Fruit fly (Drosophila melanogaster) whole organism, embryonic: ENCODE measurements around the gene CG42764.

Source experiments
- Adf1 ChIP-seq: fragments of 200-800 bp; sonication (Bioruptor generic); IDR thresholded peaks from 2 replicates; pipeline ENCODE4 v1.3.6; 2022; ENCODE audit warnings: missing biosample characterization, missing genetic modification characterization
- Awh ChIP-seq: fragments of 200-800 bp; sonication (Bioruptor generic); IDR thresholded peaks from 2 replicates; pipeline ENCODE4, ENCODE4 v1.3.6; 2022; ENCODE audit warnings: missing biosample characterization, missing genetic modification characterization
- CG10321 ChIP-seq: fragments of 200-800 bp; sonication (Bioruptor generic); IDR thresholded peaks from 2 replicates; pipeline ENCODE4 v1.3.6; 2022; ENCODE audit warnings: missing biosample characterization, missing genetic modification characterization
- CG10431 ChIP-seq: fragments of 200-800 bp; sonication (Bioruptor generic); optimal IDR thresholded peaks from 3 replicates; lab custom pipeline; 2018; ENCODE audit warnings: missing biosample characterization, mild to moderate bottlenecking, missing genetic modification characterization
- CG11695 ChIP-seq: fragments of 200-800 bp; sonication (Bioruptor generic); IDR thresholded peaks from 3 replicates; pipeline ENCODE4 v1.3.6; 2022; ENCODE audit warnings: missing biosample characterization, missing genetic modification characterization
- CG12071 ChIP-seq: fragments of 200-800 bp; sonication (Bioruptor generic); optimal IDR thresholded peaks from 3 replicates; lab custom pipeline; 2018; ENCODE audit warnings: missing biosample characterization, mild to moderate bottlenecking, missing genetic modification characterization
- CG13287 ChIP-seq: fragments of 200-800 bp; sonication (Bioruptor generic); IDR thresholded peaks from 2 replicates; pipeline ENCODE4 v1.3.6; 2022; ENCODE audit warnings: missing biosample characterization, missing genetic modification characterization; ENCODE audit not compliant: partially characterized antibody
- CG13424 ChIP-seq: fragments of 200-800 bp; sonication (Bioruptor generic); optimal IDR thresholded peaks from 2 replicates; lab custom pipeline; 2019; ENCODE audit warnings: missing biosample characterization, mild to moderate bottlenecking, missing genetic modification characterization, moderate library complexity
- CG13624 ChIP-seq: fragments of 200-800 bp; sonication (Bioruptor generic); optimal IDR thresholded peaks from 2 replicates; lab custom pipeline; 2016; ENCODE audit warnings: missing biosample characterization, missing genetic modification characterization
- CG15479 ChIP-seq: fragments of 200-800 bp; sonication (Bioruptor generic); optimal IDR thresholded peaks from 3 replicates; lab custom pipeline; 2019; ENCODE audit warnings: missing biosample characterization, mild to moderate bottlenecking, missing genetic modification characterization, moderate library complexity
- CG17612 ChIP-seq: fragments of 200-800 bp; sonication (Bioruptor generic); IDR thresholded peaks from 2 replicates; pipeline ENCODE4 v1.3.6; 2022; ENCODE audit warnings: missing biosample characterization, missing genetic modification characterization
- CG18764 ChIP-seq: fragments of 200-800 bp; sonication (Bioruptor generic); optimal IDR thresholded peaks from 3 replicates; lab custom pipeline; 2016; ENCODE audit warnings: missing biosample characterization, missing genetic modification characterization
- CG30020 ChIP-seq: fragments of 200-800 bp; optimal IDR thresholded peaks from 2 replicates; lab custom pipeline; 2019; ENCODE audit warnings: missing biosample characterization, mild to moderate bottlenecking, missing genetic modification characterization, moderate library complexity
- CG31441 ChIP-seq: fragments of 200-800 bp; sonication (Bioruptor generic); IDR thresholded peaks from 2 replicates; pipeline ENCODE4 v1.3.6; 2022; ENCODE audit warnings: missing biosample characterization, missing genetic modification characterization
- CG32532 ChIP-seq: fragments of 200-800 bp; sonication (Bioruptor generic); IDR thresholded peaks from 2 replicates; pipeline ENCODE4 v1.3.6; 2022; ENCODE audit warnings: missing biosample characterization, missing genetic modification characterization
- CG3995 ChIP-seq: fragments of 200-800 bp; sonication (Bioruptor generic); optimal IDR thresholded peaks from 3 replicates; lab custom pipeline; 2016; ENCODE audit warnings: missing biosample characterization, missing genetic modification characterization
- CG4282 ChIP-seq: fragments of 200-800 bp; sonication (Bioruptor generic); optimal IDR thresholded peaks from 2 replicates; lab custom pipeline; 2016; ENCODE audit warnings: missing biosample characterization, missing genetic modification characterization
- CG4854 ChIP-seq: fragments of 200-800 bp; sonication (Bioruptor generic); optimal IDR thresholded peaks from 2 replicates; lab custom pipeline; 2016; ENCODE audit warnings: missing biosample characterization, missing genetic modification characterization, inconsistent platforms
- CG6654 ChIP-seq: fragments of 200-800 bp; sonication (Bioruptor generic); optimal IDR thresholded peaks from 2 replicates; lab custom pipeline; 2017; ENCODE audit warnings: missing biosample characterization, mild to moderate bottlenecking, missing genetic modification characterization
- CG8924 ChIP-seq: fragments of 200-800 bp; optimal IDR thresholded peaks from 3 replicates; lab custom pipeline; 2019; ENCODE audit warnings: missing biosample characterization, mild to moderate bottlenecking, missing genetic modification characterization, moderate library complexity
- CG9609 ChIP-seq: fragments of 200-800 bp; sonication (Bioruptor generic); optimal IDR thresholded peaks from 3 replicates; lab custom pipeline; 2016; ENCODE audit warnings: missing biosample characterization, missing genetic modification characterization
- CTCF ChIP-seq: fragments of 200-800 bp; sonication (Bioruptor generic); optimal IDR thresholded peaks from 2 replicates; lab custom pipeline; 2017; ENCODE audit warnings: missing biosample characterization, mild to moderate bottlenecking, missing genetic modification characterization, moderate library complexity
- Chrac-16 ChIP-seq: fragments of 200-800 bp; sonication (Bioruptor generic); optimal IDR thresholded peaks from 3 replicates; lab custom pipeline; 2016; ENCODE audit warnings: missing biosample characterization, missing genetic modification characterization
- CkIIα-i1 ChIP-seq: fragments of 200-800 bp; sonication (Bioruptor generic); IDR thresholded peaks from 2 replicates; pipeline ENCODE4 v1.3.6; 2022; ENCODE audit warnings: missing biosample characterization, missing genetic modification characterization
- HmgZ ChIP-seq: fragments of 200-800 bp; sonication (Bioruptor generic); optimal IDR thresholded peaks from 2 replicates; lab custom pipeline; 2018; ENCODE audit warnings: missing biosample characterization, mild to moderate bottlenecking, missing genetic modification characterization
- Hr51 ChIP-seq, 2 experiments: fragments of 200-800 bp; sonication (Bioruptor generic); optimal IDR thresholded peaks; 2 replicates in 1 of 2; 3 replicates in 1 of 2; lab custom pipeline; 2016 to 2018; ENCODE audit warnings: missing biosample characterization in 2 of 2, missing genetic modification characterization in 2 of 2, mild to moderate bottlenecking in 1 of 2, moderate library complexity in 1 of 2
- Lhr ChIP-seq: fragments of 200-800 bp; sonication (Bioruptor generic); optimal IDR thresholded peaks from 3 replicates; lab custom pipeline; 2017; ENCODE audit warnings: mild to moderate bottlenecking, missing biosample characterization, missing genetic modification reagents, missing genetic modification characterization
- NK7.1 ChIP-seq: fragments of 200-800 bp; sonication (Bioruptor generic); optimal IDR thresholded peaks from 3 replicates; lab custom pipeline; 2016; ENCODE audit warnings: missing biosample characterization, missing genetic modification characterization
- Nf-YA ChIP-seq: fragments of 200-800 bp; sonication (Bioruptor generic); IDR thresholded peaks from 2 replicates; pipeline ENCODE4 v1.3.6; 2022; ENCODE audit warnings: missing biosample characterization, missing genetic modification characterization
- Oaz ChIP-seq: fragments of 200-800 bp; sonication (Bioruptor generic); IDR thresholded peaks from 2 replicates; pipeline ENCODE4 v1.3.6; 2022; ENCODE audit warnings: missing biosample characterization, missing genetic modification characterization
- Rx ChIP-seq: fragments of 200-800 bp; sonication (Bioruptor generic); IDR thresholded peaks from 2 replicates; pipeline ENCODE4 v1.3.6; 2022; ENCODE audit warnings: missing biosample characterization, missing genetic modification characterization
- Side ChIP-seq: fragments of 200-800 bp; sonication (Bioruptor generic); optimal IDR thresholded peaks from 2 replicates; lab custom pipeline; 2016; ENCODE audit warnings: missing biosample characterization, missing genetic modification characterization
- Six4 ChIP-seq: fragments of 200-800 bp; sonication (Bioruptor generic); optimal IDR thresholded peaks from 2 replicates; lab custom pipeline; 2016; ENCODE audit warnings: missing biosample characterization, missing genetic modification characterization
- Sry-β ChIP-seq: fragments of 200-800 bp; sonication (Bioruptor generic); optimal IDR thresholded peaks from 2 replicates; lab custom pipeline; 2018; ENCODE audit warnings: missing biosample characterization, mild to moderate bottlenecking, missing genetic modification characterization, moderate library complexity
- YL-1 ChIP-seq: fragments of 200-800 bp; sonication (Bioruptor generic); optimal IDR thresholded peaks from 3 replicates; lab custom pipeline; 2017; ENCODE audit warnings: missing biosample characterization, mild to moderate bottlenecking, missing genetic modification characterization
- cato ChIP-seq: fragments of 200-800 bp; sonication (Bioruptor generic); optimal IDR thresholded peaks from 2 replicates; lab custom pipeline; 2016; ENCODE audit warnings: missing biosample characterization, missing genetic modification characterization, borderline replicate concordance
- chm ChIP-seq: fragments of 200-800 bp; sonication (Bioruptor generic); IDR thresholded peaks from 2 replicates; pipeline ENCODE4 v1.3.6; 2022; ENCODE audit warnings: missing biosample characterization, missing genetic modification characterization
- gce ChIP-seq: fragments of 200-800 bp; sonication (Bioruptor generic); IDR thresholded peaks from 3 replicates; pipeline ENCODE4 v1.3.6; 2022; ENCODE audit warnings: missing biosample characterization, missing genetic modification characterization
- gcm ChIP-seq: fragments of 200-800 bp; sonication (Bioruptor generic); optimal IDR thresholded peaks from 2 replicates; lab custom pipeline; 2019; ENCODE audit warnings: missing biosample characterization, mild to moderate bottlenecking, missing genetic modification characterization, moderate library complexity
- gsb ChIP-seq: fragments of 200-800 bp; sonication (Bioruptor generic); IDR thresholded peaks from 2 replicates; pipeline ENCODE4 v1.3.6; 2022; ENCODE audit warnings: missing biosample characterization, missing genetic modification characterization
- gt ChIP-seq: fragments of 200-800 bp; sonication (Bioruptor generic); IDR thresholded peaks from 2 replicates; pipeline ENCODE4 v1.3.6; 2022; ENCODE audit warnings: missing biosample characterization, missing genetic modification characterization
- jigr1 ChIP-seq: fragments of 200-800 bp; sonication (Bioruptor generic); IDR thresholded peaks from 3 replicates; pipeline ENCODE4 v1.3.6; 2022; ENCODE audit warnings: missing biosample characterization, missing genetic modification characterization
- kay ChIP-seq: fragments of 200-800 bp; sonication (Bioruptor generic); optimal IDR thresholded peaks from 2 replicates; lab custom pipeline; 2016; ENCODE audit warnings: missing biosample characterization, missing genetic modification characterization
- knrl ChIP-seq: fragments of 200-800 bp; sonication (Bioruptor generic); IDR thresholded peaks from 3 replicates; pipeline ENCODE4 v1.3.6; 2022; ENCODE audit warnings: missing biosample characterization, missing genetic modification characterization; ENCODE audit not compliant: partially characterized antibody
- lola ChIP-seq, 3 experiments: fragments of >200 bp in 2 of 3; fragments of 200-800 bp in 1 of 3; sonication (Bioruptor generic) in 1 of 3; optimal IDR thresholded peaks; 2 replicates each; lab custom pipeline; 2017 to 2019; ENCODE audit warnings: missing biosample characterization in 3 of 3, missing genetic modification characterization in 3 of 3, mild to moderate bottlenecking in 1 of 3, moderate library complexity in 1 of 3
- pnt ChIP-seq: fragments of 200-800 bp; sonication (Bioruptor generic); optimal IDR thresholded peaks from 3 replicates; lab custom pipeline; 2016; ENCODE audit warnings: missing biosample characterization, missing genetic modification characterization
- run ChIP-seq: fragments of 200-800 bp; sonication (Bioruptor generic); optimal IDR thresholded peaks from 3 replicates; lab custom pipeline; 2018; ENCODE audit warnings: missing biosample characterization, mild to moderate bottlenecking, missing genetic modification characterization
- tin ChIP-seq: fragments of 200-800 bp; sonication (Bioruptor generic); optimal IDR thresholded peaks from 3 replicates; lab custom pipeline; 2016; ENCODE audit warnings: missing biosample characterization, missing genetic modification characterization
- vnd ChIP-seq: fragments of 200-800 bp; sonication (Bioruptor generic); IDR thresholded peaks from 3 replicates; pipeline ENCODE4 v1.3.6; 2022; ENCODE audit warnings: missing biosample characterization, missing genetic modification characterization; ENCODE audit not compliant: partially characterized antibody
- wdn ChIP-seq: fragments of 200-800 bp; sonication (Bioruptor generic); IDR thresholded peaks from 2 replicates; pipeline ENCODE4 v1.3.6; 2022; ENCODE audit warnings: missing biosample characterization, missing genetic modification characterization

Gene CG42764

dm6 chr3L:20452813-20453682 lies 12.8 kb downstream of the CG42764 start, which contains the start of gene CG5199 (continued):
- TF ChIP-seq Six4 (peak; percentile 43), Hr51 (GFP tag; optimal IDR thresholded peaks at IDR 0.05; lab: Kevin White, UChicago) (peak; percentile 0 to 65), CG10321 (GFP tag; lab: Robert Waterston, UW) (no peak), CG4282 (no peak), CG10431 (GFP tag; lab: Kevin White, UChicago) (no peak), run (tag; lab: Kevin White, UChicago) (no peak), gsb (peak; percentile 44; the same call in 1 of the 2 replicates), Lhr (GFP tag; lab: Kevin White, UChicago) (no peak), Side (no peak), YL-1 (GFP tag; lab: Kevin White, UChicago) (peak; percentile 41), tin (peak; percentile 79), gcm (GFP tag; lab: Kevin White, UChicago) (peak; percentile 49), CG17612 (GFP tag; lab: Robert Waterston, UW) (no peak), pnt (GFP tag; lab: Kevin White, UChicago) (peak; percentile 70), CG8924 (peak; percentile 80), NK7.1 (GFP tag; lab: Kevin White, UChicago) (no peak), Rx (GFP tag; lab: Robert Waterston, UW) (peak; percentile 36; the same call in 1 of the 2 replicates), vnd (GFP tag; lab: Robert Waterston, UW) (peak; percentile 81), CG32532 (GFP tag; lab: Robert Waterston, UW) (peak; percentile 49; the same call in 1 of the 2 replicates), HmgZ (tag; lab: Kevin White, UChicago) (no peak), CTCF (GFP tag; lab: Kevin White, UChicago) (no peak), CG11695 (peak; percentile 56; the same call in 2 of the 3 replicates), Sry-β (GFP tag; lab: Kevin White, UChicago) (peak; percentile 37), Adf1 (no peak), CG12071 (no peak), CG31441 (GFP tag; lab: Robert Waterston, UW) (peak; percentile 79), CG13287 (peak; percentile 79), CG18764 (GFP tag; lab: Kevin White, UChicago) (no peak), wdn (GFP tag; lab: Robert Waterston, UW) (no peak), Awh (GFP tag; lab: Robert Waterston, UW) (no peak), jigr1 (no peak), CkIIα-i1 (no peak), Chrac-16 (GFP tag; lab: Kevin White, UChicago) (peak; percentile 72), CG6654 (GFP tag; lab: Kevin White, UChicago) (peak; percentile 10), CG9609 (GFP tag; lab: Kevin White, UChicago) (peak; percentile 2), CG15479 (GFP tag; lab: Kevin White, UChicago) (peak; percentile 43), Nf-YA (GFP tag; lab: Robert Waterston, UW) (no peak), cato (GFP tag; lab: Kevin White, UChicago) (peak; percentile 27), CG3995 (GFP tag; lab: Kevin White, UChicago) (peak; percentile 19), knrl (GFP tag; lab: Robert Waterston, UW) (peak; percentile 80), CG13424 (tag; lab: Kevin White, UChicago) (peak; percentile 76), chm (GFP tag; lab: Robert Waterston, UW) (no peak), CG30020 (tag; lab: Kevin White, UChicago) (peak; percentile 77), gt (GFP tag; lab: Robert Waterston, UW) (no peak), CG4854 (GFP tag; lab: Kevin White, UChicago) (no peak), Oaz (GFP tag; lab: Robert Waterston, UW) (no peak), CG13624 (GFP tag; lab: Kevin White, UChicago) (no peak), lola (GFP tag; optimal IDR thresholded peaks at IDR 0.05; lab: Kevin White, UChicago) (peak in 1 of 3 experiments; percentile 75), kay (no peak), gce (GFP tag; lab: Robert Waterston, UW) (no peak)
